Worm (Caenorhabditis elegans): ENCODE results near the gene set-4.
A peak's percentile ranks its signal among the peaks of the same experiment; 100 is the strongest.

DNA sequence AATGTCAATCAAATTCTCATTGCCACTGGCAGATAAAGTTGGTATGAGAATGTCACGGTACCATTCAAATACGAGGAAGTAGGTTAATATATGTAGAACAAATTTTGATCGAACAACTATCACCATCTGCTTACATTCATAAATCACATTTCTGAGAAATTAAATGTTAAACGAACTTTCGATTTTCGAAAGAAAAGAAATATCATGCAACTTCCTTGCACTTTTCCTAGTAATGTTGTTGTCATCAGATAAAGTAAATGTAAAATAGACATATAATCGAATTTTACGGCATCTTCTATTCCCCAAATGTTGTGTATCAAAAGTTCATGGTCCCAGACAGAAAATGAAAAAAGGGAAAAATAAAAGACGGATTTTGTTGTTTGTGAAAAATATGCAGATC is 19.7 kb downstream of the set-4 start:
- TF ChIP-seq ztf-11 (tag; optimal IDR thresholded peaks at IDR 0.05): no peak
- no peak for TF ChIP-seq tbx-8 (GFP tag; optimal IDR thresholded peaks at IDR 0.05)
- no peak for TF ChIP-seq unc-62 (GFP tag; optimal IDR thresholded peaks at IDR 0.05)
- no peak for TF ChIP-seq mep-1 (tag; optimal IDR thresholded peaks at IDR 0.05)
- peak; percentile 14 for TF ChIP-seq ces-1 (GFP tag; optimal IDR thresholded peaks at IDR 0.05)
- TF ChIP-seq nhr-237 (tag; optimal IDR thresholded peaks at IDR 0.05): no peak
- no peak for TF ChIP-seq nhr-28 (tag; optimal IDR thresholded peaks at IDR 0.05)
- TF ChIP-seq blmp-1 (tag; optimal IDR thresholded peaks at IDR 0.05): no peak
- TF ChIP-seq unc-120 (tag; optimal IDR thresholded peaks at IDR 0.05; ENCODE audit: poor library complexity, severe bottlenecking): no peak
- no peak for TF ChIP-seq snpc-4 (tag; optimal IDR thresholded peaks at IDR 0.05)
